Worm (Caenorhabditis elegans): ENCODE measurements around the gene Y53G8AM.8.

- TF ChIP-seq pqm-1 (tag; optimal IDR thresholded peaks at IDR 0.05): no peak
- no peak for TF ChIP-seq skn-1 (tag; optimal IDR thresholded peaks at IDR 0.05)
- no peak for TF ChIP-seq pag-3 (tag; optimal IDR thresholded peaks at IDR 0.05; ENCODE audit: borderline replicate concordance, insufficient read depth)
- no peak for TF ChIP-seq snpc-4 (tag; optimal IDR thresholded peaks at IDR 0.05)
- no peak for TF ChIP-seq nhr-84 (tag; optimal IDR thresholded peaks at IDR 0.05)
These were observed 59.5 kb downstream of the Y53G8AM.8 start, which contains the start of gene frm-8 for ce11 chrIII:3219050-3219449.

Measured in whole organism, L1 larva.